Fruit fly (Drosophila melanogaster) S2 (cell line): ENCODE results near the gene CG43678.

Experiments
- CG8478 ChIP-seq: fragments of >200 bp; optimal IDR thresholded peaks from 2 replicates; lab custom pipeline; 2018
- CTCF ChIP-seq, 2 experiments: fragments of >200 bp; optimal IDR thresholded peaks; 2 replicates each; lab custom pipeline; 2018

dm6 chr3L:15005774-15006173 is 43.5 kb downstream of the CG43678 start:
- TF ChIP-seq CTCF (optimal IDR thresholded peaks at IDR 0.05; lab: Kevin White, UChicago) (no peak), CG8478 (no peak)
